Worm (Caenorhabditis elegans): Measurements from ENCODE around the gene C44H9.4.
A peak's percentile ranks its signal among the peaks of the same experiment; 100 is the strongest.

DNA sequence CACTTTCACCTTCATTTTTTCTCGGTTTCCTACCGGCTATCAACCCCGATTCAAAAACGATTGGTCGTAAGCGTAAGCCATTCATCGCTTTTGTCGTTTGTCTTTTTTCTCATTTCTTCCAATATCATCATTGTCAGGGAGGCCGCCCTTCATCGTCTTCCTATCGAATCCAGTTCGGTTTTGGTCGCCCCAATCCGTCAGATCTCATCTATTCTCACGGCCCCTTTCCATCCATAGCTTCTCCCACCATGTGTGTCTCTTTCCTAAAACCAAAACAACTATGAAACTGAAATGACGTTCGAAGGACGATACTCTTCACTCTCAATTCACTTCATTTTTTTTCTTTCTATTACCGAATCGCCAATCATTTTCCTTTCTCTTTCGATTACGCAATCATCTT is 40.4 kb downstream of the C44H9.4 start:
- peak; percentile 4 for TF ChIP-seq blmp-1 (tag; optimal IDR thresholded peaks at IDR 0.05; ENCODE audit: insufficient read depth)
- no peak for TF ChIP-seq lin-11 (tag; optimal IDR thresholded peaks at IDR 0.05)
- TF ChIP-seq gmeb-1 (tag; optimal IDR thresholded peaks at IDR 0.05), result no peak
- TF ChIP-seq peb-1 (tag; optimal IDR thresholded peaks at IDR 0.05), result no peak
- no peak for TF ChIP-seq aly-2 (tag; optimal IDR thresholded peaks at IDR 0.05)
- no peak for TF ChIP-seq nhr-77 (tag; optimal IDR thresholded peaks at IDR 0.05)
- TF ChIP-seq snpc-4 (tag; optimal IDR thresholded peaks at IDR 0.05), result no peak
- TF ChIP-seq sem-4 (tag; optimal IDR thresholded peaks at IDR 0.05), result no peak
- no peak for TF ChIP-seq Y55F3AM.14 (GFP tag; optimal IDR thresholded peaks at IDR 0.05)
